Worm (Caenorhabditis elegans): ENCODE data around the gene R02F11.2.

DNA sequence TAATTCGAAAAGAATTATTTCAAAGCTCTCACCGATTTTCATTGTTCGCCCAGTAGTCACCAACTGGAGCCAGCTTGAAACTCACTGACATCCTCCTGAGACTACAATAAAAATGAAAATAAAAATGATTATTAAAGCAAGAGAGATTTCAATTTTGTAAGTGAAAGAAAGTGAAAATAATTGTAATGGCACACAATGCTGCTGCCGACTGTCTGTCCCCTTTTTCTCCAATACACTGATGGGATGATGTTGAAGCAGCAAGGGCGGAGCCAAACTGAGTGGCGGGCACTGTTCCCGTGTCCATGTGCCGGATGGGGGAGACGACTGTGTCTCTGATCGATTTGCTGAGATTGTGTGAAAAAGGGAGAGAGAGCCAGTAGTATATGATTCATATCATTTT lies 39.9 kb downstream of the R02F11.2 start, which contains the start of gene C37H5.14:
- TF ChIP-seq nhr-237 (tag; optimal IDR thresholded peaks at IDR 0.05) (no peak), snpc-4 (tag; optimal IDR thresholded peaks at IDR 0.05) (no peak), unc-62 (GFP tag; optimal IDR thresholded peaks at IDR 0.05) (no peak), mab-5 (tag; optimal IDR thresholded peaks at IDR 0.05) (no peak), sem-2 (GFP tag; optimal IDR thresholded peaks at IDR 0.05) (no peak), elt-3 (tag; optimal IDR thresholded peaks at IDR 0.05) (no peak), lin-13 (tag; optimal IDR thresholded peaks at IDR 0.05) (no peak), bed-3 (GFP tag; optimal IDR thresholded peaks at IDR 0.05) (no peak), nhr-76 (tag; optimal IDR thresholded peaks at IDR 0.05) (no peak), ztf-11 (tag; optimal IDR thresholded peaks at IDR 0.05) (no peak), unc-120 (tag; optimal IDR thresholded peaks at IDR 0.05; ENCODE audit: poor library complexity, severe bottlenecking) (no peak), lin-32 (GFP tag; optimal IDR thresholded peaks at IDR 0.05) (no peak)
